Worm (Caenorhabditis elegans): ENCODE data around the gene mec-3.

ce11 chrIV:10453001-10453400, 8.7 kb downstream of the mec-3 start, which contains the start of gene F01D4.8:
- TF ChIP-seq lim-6 (tag; optimal IDR thresholded peaks at IDR 0.05) (no peak), nhr-11 (tag; optimal IDR thresholded peaks at IDR 0.05) (no peak), fkh-10 (GFP tag; optimal IDR thresholded peaks at IDR 0.05) (no peak), pqm-1 (tag; optimal IDR thresholded peaks at IDR 0.05) (no peak), F13H6.1 (tag; optimal IDR thresholded peaks at IDR 0.05) (no peak), tbx-7 (tag; optimal IDR thresholded peaks at IDR 0.05) (no peak), ttx-3 (tag; optimal IDR thresholded peaks at IDR 0.05) (no peak), dmd-4 (tag; optimal IDR thresholded peaks at IDR 0.05; ENCODE audit: borderline replicate concordance) (no peak)

Data from whole organism, late embryonic.